Worm (Caenorhabditis elegans): ENCODE results near the gene C24D10.49.
"Not testable (repeated sequence)": the region's sequence is repeated elsewhere in the genome, so short reads cannot be mapped to it uniquely, and the experiment has no call there.

The C24D10.49 gene

DNA sequence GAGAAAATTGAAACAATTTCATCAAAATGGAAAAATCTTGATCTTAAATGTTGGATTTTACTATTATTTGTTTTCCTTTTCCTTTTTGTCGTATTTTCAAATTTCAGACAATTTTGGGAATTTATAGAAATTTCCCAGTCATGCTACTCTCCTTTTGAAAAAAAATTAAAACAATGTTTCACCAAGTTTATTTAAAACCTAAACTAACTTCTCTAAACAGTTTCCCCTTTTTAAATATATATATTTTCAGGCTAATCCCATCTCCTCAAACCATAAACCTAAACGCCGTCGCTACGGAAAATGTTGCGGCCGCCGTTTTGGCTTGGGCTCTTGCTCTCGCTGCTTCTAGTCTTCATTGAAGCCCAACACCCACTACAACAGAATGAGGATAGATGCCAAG lies 15.9 kb upstream of the C24D10.49 start, which contains the start of gene lam-1:
Gene lam-1 (plus strand): TSS at position 301 of the 400 bp plus-strand sequence.
- TF ChIP-seq C34F6.9 (tag; optimal IDR thresholded peaks at IDR 0.05), result no peak
- no peak for TF ChIP-seq sma-9 (GFP tag; optimal IDR thresholded peaks at IDR 0.05)
- TF ChIP-seq sma-9 (tag; optimal IDR thresholded peaks at IDR 0.05), result no peak
- TF ChIP-seq nhr-6 (tag; optimal IDR thresholded peaks at IDR 0.05), result no peak
- TF ChIP-seq peb-1 (tag; optimal IDR thresholded peaks at IDR 0.05), result no peak
- no peak for TF ChIP-seq ztf-1 (GFP tag; conservative IDR thresholded peaks at IDR 0.05)
- TF ChIP-seq blmp-1 (tag; optimal IDR thresholded peaks at IDR 0.05; ENCODE audit: insufficient read depth), result no peak
- no peak for TF ChIP-seq aly-2 (tag; optimal IDR thresholded peaks at IDR 0.05)
- no peak for TF ChIP-seq gmeb-1 (tag; optimal IDR thresholded peaks at IDR 0.05)
- TF ChIP-seq egl-27 (tag; optimal IDR thresholded peaks at IDR 0.05), result no peak
- no peak for TF ChIP-seq nhr-12 (tag; optimal IDR thresholded peaks at IDR 0.05)
- TF ChIP-seq dmd-4 (tag; optimal IDR thresholded peaks at IDR 0.05), result no peak
- TF ChIP-seq ama-1 (optimal IDR thresholded peaks at IDR 0.05), result no peak
- TF ChIP-seq unc-39 (tag; optimal IDR thresholded peaks at IDR 0.05), result no peak
- no peak for TF ChIP-seq lin-39 (tag; optimal IDR thresholded peaks at IDR 0.05)
- no peak for TF ChIP-seq Y55F3AM.14 (GFP tag; optimal IDR thresholded peaks at IDR 0.05)
- TF ChIP-seq ZK546.5 (tag; optimal IDR thresholded peaks at IDR 0.05), result no peak
- no peak for TF ChIP-seq lin-11 (tag; optimal IDR thresholded peaks at IDR 0.05)
- no peak for TF ChIP-seq unc-55 (GFP tag; optimal IDR thresholded peaks at IDR 0.05)

DNA sequence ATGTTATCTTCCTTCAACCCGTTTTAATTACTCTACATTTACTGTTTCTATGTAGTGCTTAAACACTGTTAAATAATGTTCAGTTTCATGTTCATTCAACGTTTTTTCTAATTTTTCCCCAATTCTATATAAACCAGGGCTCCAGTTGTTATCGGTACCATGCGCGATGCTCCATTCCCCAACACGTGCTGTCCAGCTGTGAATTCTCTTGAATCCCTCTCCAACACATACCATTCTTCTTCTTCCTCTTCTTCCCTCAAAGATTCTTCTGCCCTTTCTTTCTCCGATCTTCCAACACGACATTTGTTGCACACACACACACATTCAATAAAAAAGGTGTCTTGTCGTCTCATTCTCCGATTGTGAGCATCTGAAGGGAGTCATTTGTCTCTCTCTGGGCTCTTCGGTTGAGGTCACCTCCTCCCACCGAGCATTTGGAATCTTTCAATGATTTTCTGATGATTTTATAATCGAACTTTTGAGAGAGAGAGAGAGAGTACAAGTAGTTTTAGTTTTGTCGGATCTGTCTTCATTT lies 14.9 kb upstream of the C24D10.49 start:
- no peak for TF ChIP-seq egl-27 (tag; optimal IDR thresholded peaks at IDR 0.05)
- peak; percentile 9 for TF ChIP-seq F13H6.1 (tag; optimal IDR thresholded peaks at IDR 0.05)
- no peak for TF ChIP-seq sma-3 (GFP tag; optimal IDR thresholded peaks at IDR 0.05)
- TF ChIP-seq nhr-129 (tag; optimal IDR thresholded peaks at IDR 0.05), result peak; percentile 3
- TF ChIP-seq lsy-2 (tag; optimal IDR thresholded peaks at IDR 0.05), result no peak

DNA sequence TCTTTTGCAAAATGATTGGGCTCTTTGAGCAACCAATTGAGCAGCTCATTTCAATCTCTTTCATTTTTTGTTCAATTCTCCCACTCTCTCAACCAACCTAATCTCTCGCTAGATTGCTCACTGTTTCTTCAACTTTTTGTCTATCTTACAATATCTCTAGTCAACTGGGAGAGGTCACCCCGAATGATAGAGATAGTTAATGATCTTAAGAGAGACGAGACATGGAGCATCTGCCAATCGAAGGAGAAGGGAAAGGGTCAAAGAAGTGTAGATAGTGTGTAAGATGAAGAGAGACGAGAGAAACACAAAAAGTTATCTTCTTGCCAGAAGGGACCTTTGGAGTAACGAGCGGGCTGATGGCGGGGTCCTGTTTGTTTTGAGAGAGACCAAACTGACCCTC lies 12.2 kb upstream of the C24D10.49 start:
- TF ChIP-seq nhr-129 (tag; optimal IDR thresholded peaks at IDR 0.05), result peak; percentile 68
- no peak for TF ChIP-seq Y55F3AM.14 (GFP tag; optimal IDR thresholded peaks at IDR 0.05)
- peak; percentile 68 for TF ChIP-seq F13H6.1 (tag; optimal IDR thresholded peaks at IDR 0.05)
- peak; percentile 41 for TF ChIP-seq sma-9 (GFP tag; optimal IDR thresholded peaks at IDR 0.05)
- TF ChIP-seq sma-9 (tag; optimal IDR thresholded peaks at IDR 0.05), result no peak
- peak; percentile 48 for TF ChIP-seq C34F6.9 (tag; optimal IDR thresholded peaks at IDR 0.05)

DNA sequence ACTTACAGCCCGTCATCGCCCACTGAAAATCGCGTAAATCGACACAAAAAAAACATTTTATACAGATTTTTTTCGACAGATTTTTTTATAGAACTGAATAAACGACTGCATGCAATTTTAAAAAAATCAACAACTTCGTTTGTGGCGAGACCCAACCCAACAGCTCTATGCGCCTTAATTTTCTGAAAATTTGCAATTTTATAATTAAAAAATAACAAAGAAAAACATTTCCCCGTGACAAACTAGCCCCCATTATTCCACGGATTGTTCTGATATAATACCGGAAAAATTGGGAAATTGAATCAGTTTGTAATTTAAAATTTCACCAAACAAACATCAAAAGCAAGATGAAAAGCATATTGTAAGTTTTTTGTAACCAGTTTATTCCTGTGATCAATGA lies 8.9 kb upstream of the C24D10.49 start, which contains the start of gene ptp-5.1:
Gene ptp-5.1 (plus strand): TSS at position 301 of the 400 bp plus-strand sequence.
- TF ChIP-seq gmeb-1 (tag; optimal IDR thresholded peaks at IDR 0.05), result no peak
- TF ChIP-seq blmp-1 (tag; optimal IDR thresholded peaks at IDR 0.05; ENCODE audit: insufficient read depth), result no peak
- TF ChIP-seq ceh-82 (tag; optimal IDR thresholded peaks at IDR 0.05), result no peak
- no peak for TF ChIP-seq nhr-237 (tag; optimal IDR thresholded peaks at IDR 0.05)
- TF ChIP-seq mdl-1 (tag; optimal IDR thresholded peaks at IDR 0.05), result no peak
- TF ChIP-seq ztf-11 (tag; optimal IDR thresholded peaks at IDR 0.05), result no peak
- no peak for TF ChIP-seq nhr-11 (tag; optimal IDR thresholded peaks at IDR 0.05)
- TF ChIP-seq egl-27 (tag; optimal IDR thresholded peaks at IDR 0.05), result no peak
- TF ChIP-seq aly-2 (tag; optimal IDR thresholded peaks at IDR 0.05), result no peak
- no peak for TF ChIP-seq ztf-1 (GFP tag; conservative IDR thresholded peaks at IDR 0.05)
- TF ChIP-seq R02D3.7 (tag; optimal IDR thresholded peaks at IDR 0.05), result no peak
- no peak for TF ChIP-seq mbf-1 (tag; optimal IDR thresholded peaks at IDR 0.05)
- no peak for TF ChIP-seq ztf-4 (tag; optimal IDR thresholded peaks at IDR 0.05)
- TF ChIP-seq nhr-12 (tag; optimal IDR thresholded peaks at IDR 0.05), result no peak
- no peak for TF ChIP-seq unc-55 (GFP tag; optimal IDR thresholded peaks at IDR 0.05)
- no peak for TF ChIP-seq skn-1 (tag; optimal IDR thresholded peaks at IDR 0.05)

DNA sequence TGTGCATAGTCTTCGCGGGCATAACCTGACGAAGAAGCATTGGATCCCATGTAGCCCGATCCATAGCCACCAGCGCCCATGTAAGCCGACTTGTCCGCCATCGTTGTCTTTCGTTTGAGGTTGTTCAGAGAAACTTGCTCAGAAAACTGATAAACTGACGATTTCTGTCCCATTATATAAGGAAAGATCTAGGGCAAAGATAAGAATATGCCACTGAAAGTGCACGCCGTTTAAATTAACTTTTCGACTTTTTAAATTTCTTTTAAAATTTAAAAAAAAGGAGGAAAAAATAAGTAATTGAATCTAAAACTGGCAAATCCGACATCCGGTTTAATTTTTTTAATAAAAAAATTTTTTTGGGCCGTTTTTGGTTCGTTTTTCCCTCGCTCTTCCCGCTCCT lies 8.5 kb upstream of the C24D10.49 start, which contains the start of gene nspd-6:
Gene nspd-6 (minus strand): TSS at position 101 of the 400 bp plus-strand sequence.
- TF ChIP-seq ztf-11, lin-11, nhr-11 (tag; optimal IDR thresholded peaks at IDR 0.05): not testable (repeated sequence)

DNA sequence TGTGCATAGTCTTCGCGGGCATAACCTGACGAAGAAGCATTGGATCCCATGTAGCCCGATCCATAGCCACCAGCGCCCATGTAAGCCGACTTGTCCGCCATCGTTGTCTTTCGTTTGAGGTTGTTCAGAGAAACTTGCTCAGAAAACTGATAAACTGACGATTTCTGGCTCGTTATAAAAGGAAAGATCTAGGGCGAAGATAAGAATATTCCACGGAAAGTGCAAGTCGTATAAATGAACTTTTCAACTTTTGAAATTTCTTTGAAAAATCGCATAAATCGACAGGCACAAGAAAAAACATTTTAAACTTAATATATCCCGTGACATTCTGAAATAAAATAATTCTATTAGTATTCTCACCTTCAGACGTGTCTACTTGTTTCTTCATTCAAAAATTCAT lies 5.8 kb upstream of the C24D10.49 start, which contains the start of the genes nspd-3 and C24D10.2:
Gene nspd-3 (minus strand): TSS at position 101 of the 400 bp plus-strand sequence.
Gene C24D10.2 (plus strand): TSS at position 399 of the 400 bp plus-strand sequence.
- not testable (repeated sequence) for TF ChIP-seq alr-1 (tag; optimal IDR thresholded peaks at IDR 0.05); blmp-1 (tag; optimal IDR thresholded peaks at IDR 0.05; ENCODE audit: insufficient read depth); fos-1 (tag; optimal IDR thresholded peaks at IDR 0.05)
